Fruit fly (Drosophila melanogaster): ENCODE results near the gene vn.
A peak's percentile ranks its signal among the peaks of the same experiment; 100 is the strongest.

The vn gene

DNA sequence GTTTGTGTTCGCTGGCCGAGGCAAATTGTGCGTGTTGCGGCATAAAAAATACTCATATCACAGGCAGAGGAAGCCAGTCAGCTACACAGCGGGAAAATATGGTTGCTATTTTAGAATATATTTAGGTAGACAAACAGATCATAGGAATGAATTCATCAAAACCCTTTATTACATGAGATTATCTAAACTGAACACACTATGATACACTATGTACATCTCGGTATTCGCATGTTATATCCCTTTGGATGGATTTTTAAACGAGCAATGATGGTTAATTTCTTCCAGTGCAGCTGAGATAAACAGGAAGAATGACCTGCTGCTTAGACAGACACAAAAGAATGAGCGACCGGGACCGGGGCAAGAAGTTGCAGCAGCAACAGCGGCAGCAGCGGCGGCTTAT, 11.5 kb upstream of the vn start (continued):
- TF ChIP-seq D (optimal IDR thresholded peaks at IDR 0.05) = no peak
- peak; percentile 39 for TF ChIP-seq D (GFP tag; optimal IDR thresholded peaks at IDR 0.05)
- peak; percentile 32 for TF ChIP-seq CG12155 (GFP tag; optimal IDR thresholded peaks at IDR 0.05)
- no peak for TF ChIP-seq CG4854 (GFP tag; optimal IDR thresholded peaks at IDR 0.05)
- TF ChIP-seq Doc2 (GFP tag; IDR thresholded peaks at IDR 0.05) = no peak
- TF ChIP-seq hth (optimal IDR thresholded peaks at IDR 0.05) = no peak
- peak; percentile 9 for TF ChIP-seq CG5245 (GFP tag; optimal IDR thresholded peaks at IDR 0.05)
- TF ChIP-seq CG2202 (tag; optimal IDR thresholded peaks at IDR 0.05) = peak; percentile 40

DNA sequence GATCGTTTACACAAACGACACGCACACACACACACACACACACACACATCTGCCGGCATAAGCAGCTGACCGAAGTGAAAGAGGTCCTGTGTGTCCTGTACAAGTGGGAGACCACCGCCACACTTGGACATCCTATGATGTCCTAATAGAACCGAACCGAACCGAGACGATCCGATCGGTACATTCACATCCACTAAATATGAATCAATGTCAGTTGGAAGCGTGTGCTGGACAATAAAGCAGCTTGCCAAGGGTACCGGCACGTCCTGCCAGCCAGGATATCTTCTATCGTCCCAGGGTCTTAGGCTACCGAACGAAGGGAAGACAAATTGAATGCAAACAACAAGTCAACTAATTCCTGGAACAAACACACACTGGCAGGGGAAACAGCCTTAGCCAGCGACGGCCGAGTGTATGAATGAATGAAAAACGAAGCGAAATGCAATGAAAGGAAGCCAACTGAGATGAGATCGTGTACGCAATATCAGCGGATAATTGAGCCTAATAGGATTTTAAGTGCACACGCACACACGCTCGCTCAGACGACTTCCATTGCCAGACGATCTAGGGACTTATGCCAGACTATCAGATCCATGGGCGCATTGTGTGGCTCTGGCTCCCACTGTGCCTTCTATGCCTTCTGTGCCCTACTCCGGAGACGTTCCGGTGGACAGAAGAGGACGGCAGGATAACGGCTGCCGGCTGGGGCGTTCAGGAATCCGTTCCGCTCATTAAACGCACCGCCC, 10.8 kb upstream of the vn start:
- TF ChIP-seq zen (tag; optimal IDR thresholded peaks at IDR 0.05) = peak; percentile 96
- TF ChIP-seq ac (GFP tag; optimal IDR thresholded peaks at IDR 0.05) = peak; percentile 33
- TF ChIP-seq CHES-1-like (GFP tag; optimal IDR thresholded peaks at IDR 0.05) = no peak
- no peak for TF ChIP-seq Eip74EF (GFP tag; optimal IDR thresholded peaks at IDR 0.05)
- peak; percentile 57 for TF ChIP-seq sens (GFP tag)
- TF ChIP-seq D (optimal IDR thresholded peaks at IDR 0.05) = peak; percentile 94
- no peak for TF ChIP-seq D (GFP tag; optimal IDR thresholded peaks at IDR 0.05)
- peak; percentile 60 for TF ChIP-seq Kr (GFP tag; optimal IDR thresholded peaks at IDR 0.05)
- peak; percentile 78 for TF ChIP-seq hth (optimal IDR thresholded peaks at IDR 0.05)

DNA sequence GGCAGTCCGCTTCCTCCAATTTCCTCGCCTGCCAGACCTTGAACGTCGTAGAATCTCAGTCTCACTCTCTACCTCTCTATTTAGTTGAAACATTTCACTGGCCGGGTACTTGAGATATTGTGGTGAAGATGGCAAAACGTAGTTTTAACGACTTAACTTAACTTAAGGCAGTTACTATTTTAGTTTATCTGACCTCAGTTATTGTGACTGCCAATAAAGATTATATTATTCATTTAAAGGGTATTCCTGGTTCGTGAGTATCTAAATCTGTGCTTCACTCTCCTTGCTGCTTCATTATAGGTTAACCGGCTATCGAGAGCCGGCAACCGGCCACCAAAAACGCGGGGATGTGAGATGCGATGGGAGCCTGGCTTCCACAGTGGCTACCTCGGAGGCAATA, 9.6 kb upstream of the vn start:
- TF ChIP-seq CoRest (tag; optimal IDR thresholded peaks at IDR 0.05) (no peak), gem (tag; optimal IDR thresholded peaks at IDR 0.05) (no peak), sens (GFP tag) (peak; percentile 21), Xrp1 (GFP tag; IDR thresholded peaks at IDR 0.05) (0 out of 2 replicates have a peak, but pooled peaks have one; percentile 9), esg (GFP tag; conservative IDR thresholded peaks at IDR 0.05) (no peak), D19A (tag; optimal IDR thresholded peaks at IDR 0.05) (peak; percentile 17), Ets65A (GFP tag) (peak; percentile 64)

DNA sequence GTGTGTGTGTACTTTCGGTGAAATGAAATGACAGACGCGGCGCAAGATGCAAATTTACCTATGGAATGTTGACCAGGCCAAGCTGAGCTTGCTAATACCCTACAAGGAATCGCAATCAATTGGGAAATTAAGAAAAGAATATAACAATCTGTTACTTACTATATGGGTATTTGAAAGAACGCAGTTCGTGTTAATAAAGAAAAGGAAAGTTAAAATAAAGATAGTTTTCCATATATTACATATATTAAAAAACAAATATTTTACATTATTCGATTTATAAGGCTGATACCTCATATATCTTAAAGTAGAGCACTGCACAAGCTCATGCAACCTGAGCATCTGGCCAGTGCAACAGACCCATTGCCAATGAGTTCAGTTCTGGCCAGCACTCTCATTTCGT, 6.2 kb upstream of the vn start:
- TF ChIP-seq corto (GFP tag; optimal IDR thresholded peaks at IDR 0.05) = peak; percentile 6
- TF ChIP-seq chif (GFP tag; optimal IDR thresholded peaks at IDR 0.05) = no peak

DNA sequence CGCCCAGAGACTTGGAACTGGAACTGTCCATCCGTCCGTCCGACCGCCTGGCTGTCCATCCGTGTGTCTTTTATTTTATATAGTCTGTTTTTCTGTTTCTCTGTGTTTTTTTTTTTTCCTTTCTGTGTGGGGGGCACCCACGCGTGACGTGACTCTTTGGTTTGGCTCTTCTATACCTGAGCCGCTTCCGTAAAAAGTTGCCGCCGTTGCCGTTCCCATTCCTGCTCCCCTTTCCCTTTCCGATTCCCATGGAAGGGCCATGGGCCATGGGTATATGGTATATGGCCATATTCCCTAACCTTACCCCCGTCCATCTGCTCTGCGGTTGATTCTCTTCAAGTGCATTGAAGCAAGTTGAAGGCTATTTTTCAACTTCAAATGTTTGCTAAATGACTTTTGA, 3.5 kb upstream of the vn start:
- TF ChIP-seq ranshi (GFP tag; IDR thresholded peaks at IDR 0.05) = no peak
- no peak for TF ChIP-seq D19B (GFP tag; optimal IDR thresholded peaks at IDR 0.05)
- no peak for TF ChIP-seq CG17912 (GFP tag; optimal IDR thresholded peaks at IDR 0.05)
- no peak for TF ChIP-seq CG30020 (tag; optimal IDR thresholded peaks at IDR 0.05)
- TF ChIP-seq z (GFP tag; IDR thresholded peaks at IDR 0.05) = peak; percentile 55; the same call in 1 of the 3 replicates
- TF ChIP-seq grau (tag; optimal IDR thresholded peaks at IDR 0.05) = no peak
- no peak for TF ChIP-seq chm (GFP tag; IDR thresholded peaks at IDR 0.05)
- no peak for TF ChIP-seq CG3407 (GFP tag; optimal IDR thresholded peaks at IDR 0.05)
- TF ChIP-seq CG6272 (GFP tag; IDR thresholded peaks at IDR 0.05) = no peak
- TF ChIP-seq CG14965 (GFP tag; optimal IDR thresholded peaks at IDR 0.05; ENCODE audit: borderline replicate concordance) = no peak
- TF ChIP-seq Blimp-1 (GFP tag; optimal IDR thresholded peaks at IDR 0.05) = peak; percentile 13
- TF ChIP-seq CG18764 (GFP tag; optimal IDR thresholded peaks at IDR 0.05) = no peak
- no peak for TF ChIP-seq CG17802 (tag; optimal IDR thresholded peaks at IDR 0.05)
- no peak for TF ChIP-seq CG11247 (GFP tag; IDR thresholded peaks at IDR 0.05)
- TF ChIP-seq sens (GFP tag) = peak; percentile 65
- no peak for TF ChIP-seq CG5953 (GFP tag; IDR thresholded peaks at IDR 0.05)
- peak; percentile 25 for TF ChIP-seq kni (GFP tag; optimal IDR thresholded peaks at IDR 0.05)
- TF ChIP-seq sr (GFP tag; IDR thresholded peaks at IDR 0.05) = peak; percentile 28; the same call in 1 of the 3 replicates
- no peak for TF ChIP-seq NfI (GFP tag; optimal IDR thresholded peaks at IDR 0.05)
- 0 out of 2 replicates have a peak, but pooled peaks have one; percentile 8 for TF ChIP-seq lmd (GFP tag; IDR thresholded peaks at IDR 0.05)
- no peak for TF ChIP-seq fru (optimal IDR thresholded peaks at IDR 0.05)
- no peak for TF ChIP-seq CG8765 (GFP tag; IDR thresholded peaks at IDR 0.05)
- peak; percentile 25 for TF ChIP-seq CG15601 (tag; optimal IDR thresholded peaks at IDR 0.05)
- no peak for TF ChIP-seq HmgD (GFP tag; optimal IDR thresholded peaks at IDR 0.05)

All from whole organism, embryonic.